Fruit fly (Drosophila melanogaster) whole organism: ENCODE measurements around the gene lobo.

Experiments
- CG8478 ChIP-seq: fragments of >200 bp; optimal IDR thresholded peaks from 2 replicates; lab custom pipeline; 2018; ENCODE audit warnings: inconsistent platforms
- EcR ChIP-seq, 2 experiments: fragments of >200 bp; optimal IDR thresholded peaks; 2 replicates each; lab custom pipeline; 2017; ENCODE audit warnings: missing biosample characterization in 2 of 2, missing genetic modification characterization in 2 of 2, missing genetic modification reagents in 2 of 2
- pan ChIP-seq: fragments of >200 bp; optimal IDR thresholded peaks from 2 replicates; lab custom pipeline; 2017
- psq ChIP-seq: fragments of >200 bp; optimal IDR thresholded peaks from 2 replicates; lab custom pipeline; 2017
- usp ChIP-seq: fragments of >200 bp; optimal IDR thresholded peaks from 2 replicates; lab custom pipeline; 2017; ENCODE audit warnings: missing biosample characterization, missing genetic modification characterization, mixed read lengths

DNA sequence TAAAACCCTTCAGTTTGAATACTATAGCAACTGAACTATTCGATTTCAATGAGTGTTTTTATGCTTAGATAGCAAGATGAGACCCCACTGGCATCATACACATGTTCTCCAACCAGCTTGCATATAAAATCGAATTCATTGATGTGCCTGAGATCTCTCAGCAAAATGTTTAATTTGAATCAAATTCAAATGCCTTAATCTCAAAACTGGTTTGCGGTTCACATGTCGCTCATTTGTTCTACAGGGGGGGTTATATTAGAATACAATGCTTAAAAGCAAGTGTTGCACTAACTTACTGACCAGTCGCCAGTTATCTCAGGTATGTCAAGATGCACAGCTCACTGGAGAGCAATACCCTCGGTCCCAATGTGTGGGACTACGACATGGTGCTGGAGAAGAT is 25.4 kb upstream of the lobo start, which contains the start of gene CG31103:
- no peak for TF ChIP-seq psq (lab: Kevin White, UChicago)
- TF ChIP-seq usp (GFP tag; lab: Kevin White, UChicago): no peak
- no peak for TF ChIP-seq CG8478 (lab: Kevin White, UChicago)
- no peak for TF ChIP-seq pan (lab: Kevin White, UChicago)
- no peak for TF ChIP-seq EcR (GFP tag; optimal IDR thresholded peaks at IDR 0.05; lab: Kevin White, UChicago)
